Fruit fly (Drosophila melanogaster) whole organism, embryonic: ENCODE results near the gene CG18135.

Experiments
- CG6175 ChIP-seq: fragments of 200-800 bp; sonication (Bioruptor generic); IDR thresholded peaks from 3 replicates; pipeline ENCODE4 v1.3.6; 2022; ENCODE audit warnings: missing biosample characterization, missing genetic modification characterization
- CG9817 ChIP-seq: fragments of 200-800 bp; sonication (Bioruptor generic); optimal IDR thresholded peaks from 2 replicates; lab custom pipeline; 2018; ENCODE audit warnings: missing biosample characterization, mild to moderate bottlenecking, missing genetic modification characterization, moderate library complexity
- Mes4 ChIP-seq: fragments of 200-800 bp; sonication (Bioruptor generic); optimal IDR thresholded peaks from 2 replicates; lab custom pipeline; 2016; ENCODE audit warnings: missing biosample characterization, missing genetic modification characterization
- Poxn ChIP-seq: fragments of 200-800 bp; sonication (Bioruptor generic); IDR thresholded peaks from 2 replicates; pipeline ENCODE4 v1.3.6; 2022; ENCODE audit warnings: missing biosample characterization, missing genetic modification characterization
- Sox100B ChIP-seq: fragments of 200-800 bp; sonication (Bioruptor generic); optimal IDR thresholded peaks from 3 replicates; lab custom pipeline; 2018; ENCODE audit warnings: missing biosample characterization, mild to moderate bottlenecking, missing genetic modification characterization
- knrl ChIP-seq: fragments of 200-800 bp; sonication (Bioruptor generic); IDR thresholded peaks from 3 replicates; pipeline ENCODE4 v1.3.6; 2022; ENCODE audit warnings: missing biosample characterization, missing genetic modification characterization; ENCODE audit not compliant: partially characterized antibody
- tin ChIP-seq: fragments of 200-800 bp; sonication (Bioruptor generic); optimal IDR thresholded peaks from 3 replicates; lab custom pipeline; 2016; ENCODE audit warnings: missing biosample characterization, missing genetic modification characterization

Gene CG18135

dm6 chr3L:18945938-18946337, 52.1 kb downstream of the CG18135 start, which contains the start of gene CG32204 (continued):
- TF ChIP-seq CG9817 (tag; lab: Kevin White, UChicago) (no peak), knrl (GFP tag; lab: Robert Waterston, UW) (no peak), CG6175 (GFP tag; lab: Robert Waterston, UW) (no peak), Mes4 (GFP tag; lab: Kevin White, UChicago) (no peak), tin (no peak), Poxn (GFP tag; lab: Robert Waterston, UW) (no peak), Sox100B (no peak)
- TF ChIP-seq, all 482 proteins: peak for 5
